Fruit fly (Drosophila melanogaster) whole organism, prepupa: Measurements from ENCODE around the gene CG9312.
A peak's percentile ranks its signal among the peaks of the same experiment; 100 is the strongest.

Experiments used
- Blimp-1 ChIP-seq: fragments of 200-800 bp; sonication (Bioruptor generic); optimal IDR thresholded peaks from 3 replicates; lab custom pipeline; 2017; ENCODE audit warnings: missing biosample characterization, missing genetic modification characterization, mild to moderate bottlenecking, moderate library complexity, missing genetic modification reagents
- CG10631 ChIP-seq: fragments of 200-800 bp; sonication (Bioruptor generic); optimal IDR thresholded peaks from 2 replicates; lab custom pipeline; 2016; ENCODE audit warnings: missing biosample characterization, missing genetic modification characterization
- CG11762 ChIP-seq: fragments of 200-800 bp; sonication (Bioruptor generic); optimal IDR thresholded peaks from 3 replicates; lab custom pipeline; 2016; ENCODE audit warnings: missing biosample characterization, missing genetic modification characterization; ENCODE audit not compliant: insufficient read depth
- CG11902 ChIP-seq: fragments of 200-800 bp; sonication (Bioruptor generic); optimal IDR thresholded peaks from 3 replicates; lab custom pipeline; 2016; ENCODE audit warnings: missing biosample characterization, missing genetic modification characterization
- CG1621 ChIP-seq: fragments of 200-800 bp; sonication (Bioruptor generic); optimal IDR thresholded peaks from 3 replicates; lab custom pipeline; 2018; ENCODE audit warnings: missing biosample characterization, mild to moderate bottlenecking, missing genetic modification characterization
- CG16779 ChIP-seq: fragments of 200-800 bp; sonication (Bioruptor generic); optimal IDR thresholded peaks from 3 replicates; lab custom pipeline; 2017; ENCODE audit warnings: missing biosample characterization, mild to moderate bottlenecking, missing genetic modification characterization
- CG3032 ChIP-seq: fragments of 200-800 bp; optimal IDR thresholded peaks from 2 replicates; lab custom pipeline; 2019; ENCODE audit warnings: missing biosample characterization, mild to moderate bottlenecking, missing genetic modification characterization, moderate library complexity
- CG34406 ChIP-seq: fragments of 200-800 bp; sonication (Bioruptor generic); optimal IDR thresholded peaks from 3 replicates; lab custom pipeline; 2016; ENCODE audit warnings: missing biosample characterization, missing genetic modification characterization
- CG3919 ChIP-seq: fragments of 200-800 bp; sonication (Bioruptor generic); optimal IDR thresholded peaks from 3 replicates; lab custom pipeline; 2016; ENCODE audit warnings: missing biosample characterization, missing genetic modification characterization
- CG6163 ChIP-seq: fragments of 200-800 bp; sonication (Bioruptor generic); IDR thresholded peaks from 3 replicates; pipeline ENCODE4 v1.3.6; 2022; ENCODE audit warnings: missing biosample characterization, missing genetic modification characterization
- CG6854 ChIP-seq: fragments of 200-800 bp; sonication (Bioruptor generic); optimal IDR thresholded peaks from 2 replicates; lab custom pipeline; 2017; ENCODE audit warnings: missing biosample characterization, mild to moderate bottlenecking, missing genetic modification characterization
- CG8632 ChIP-seq: fragments of 200-800 bp; sonication (Bioruptor generic); optimal IDR thresholded peaks from 3 replicates; lab custom pipeline; 2016; ENCODE audit warnings: missing biosample characterization, missing genetic modification characterization
- CG9139 ChIP-seq: fragments of 200-800 bp; sonication (Bioruptor generic); optimal IDR thresholded peaks from 3 replicates; lab custom pipeline; 2017; ENCODE audit warnings: missing biosample characterization, mild to moderate bottlenecking, missing genetic modification characterization
- Eip75B ChIP-seq: fragments of 200-800 bp; sonication (Bioruptor generic); optimal IDR thresholded peaks from 3 replicates; lab custom pipeline; 2016; ENCODE audit warnings: missing biosample characterization, missing genetic modification characterization
- Eip78C ChIP-seq: fragments of 200-800 bp; sonication (Bioruptor generic); peaks from one replicate; lab custom pipeline; 2016; ENCODE audit warnings: missing biosample characterization, missing genetic modification characterization
- Eip93F ChIP-seq: fragments of 200-800 bp; sonication (Bioruptor generic); optimal IDR thresholded peaks from 2 replicates; lab custom pipeline; 2016; ENCODE audit warnings: missing biosample characterization, mild to moderate bottlenecking, missing genetic modification characterization
- Ets21C ChIP-seq: fragments of 200-800 bp; sonication (Bioruptor generic); optimal IDR thresholded peaks from 3 replicates; lab custom pipeline; 2016; ENCODE audit warnings: missing biosample characterization, missing genetic modification characterization
- Ets96B ChIP-seq: fragments of 200-800 bp; optimal IDR thresholded peaks from 2 replicates; lab custom pipeline; 2019; ENCODE audit warnings: missing biosample characterization, mild to moderate bottlenecking, missing genetic modification characterization, moderate library complexity
- Hr38 ChIP-seq: sonication (Bioruptor generic); optimal IDR thresholded peaks from 2 replicates; lab custom pipeline; 2016; ENCODE audit warnings: missing biosample characterization, missing genetic modification characterization
- Hr39 ChIP-seq: fragments of 200-800 bp; sonication (Bioruptor generic); optimal IDR thresholded peaks from 2 replicates; lab custom pipeline; 2016; ENCODE audit warnings: missing biosample characterization, missing genetic modification characterization
- Hr4 ChIP-seq: fragments of 200-800 bp; sonication (Bioruptor generic); optimal IDR thresholded peaks from 3 replicates; lab custom pipeline; 2016; ENCODE audit warnings: missing biosample characterization, missing genetic modification characterization
- Lpt ChIP-seq: fragments of 200-800 bp; sonication (Bioruptor generic); optimal IDR thresholded peaks from 3 replicates; lab custom pipeline; 2016; ENCODE audit warnings: missing biosample characterization, missing genetic modification characterization
- Met ChIP-seq: fragments of 200-800 bp; sonication (Bioruptor generic); optimal IDR thresholded peaks from 3 replicates; lab custom pipeline; 2016; ENCODE audit warnings: missing biosample characterization, missing genetic modification characterization
- Smox ChIP-seq: fragments of 200-800 bp; sonication (Bioruptor generic); optimal IDR thresholded peaks from 3 replicates; lab custom pipeline; 2016; ENCODE audit warnings: missing biosample characterization, missing genetic modification characterization
- Sox102F ChIP-seq: fragments of 200-800 bp; sonication (Bioruptor generic); optimal IDR thresholded peaks from 2 replicates; lab custom pipeline; 2016; ENCODE audit warnings: missing biosample characterization, mild to moderate bottlenecking, missing genetic modification characterization
- Sox14 ChIP-seq: fragments of 200-800 bp; sonication (Bioruptor generic); optimal IDR thresholded peaks from 3 replicates; lab custom pipeline; 2016; ENCODE audit warnings: missing biosample characterization, missing genetic modification characterization
- achi ChIP-seq: fragments of 200-800 bp; sonication (Bioruptor generic); optimal IDR thresholded peaks from 3 replicates; lab custom pipeline; 2016; ENCODE audit warnings: missing biosample characterization, missing genetic modification characterization
- cyc ChIP-seq: fragments of 200-800 bp; sonication (Bioruptor generic); optimal IDR thresholded peaks from 3 replicates; lab custom pipeline; 2016; ENCODE audit warnings: missing biosample characterization, missing genetic modification characterization
- dac ChIP-seq: fragments of 200-800 bp; sonication (Bioruptor generic); optimal IDR thresholded peaks from 2 replicates; lab custom pipeline; 2017; ENCODE audit warnings: missing biosample characterization, mild to moderate bottlenecking, missing genetic modification characterization
- eg ChIP-seq: fragments of 200-800 bp; sonication (Bioruptor generic); IDR thresholded peaks from 3 replicates; pipeline ENCODE4 v1.3.6; 2022; ENCODE audit warnings: missing biosample characterization, missing genetic modification characterization
- esn ChIP-seq: fragments of 200-800 bp; sonication (Bioruptor generic); optimal IDR thresholded peaks from 2 replicates; lab custom pipeline; 2016; ENCODE audit warnings: missing biosample characterization, mild to moderate bottlenecking, missing genetic modification characterization, moderate library complexity
- fd59A ChIP-seq: fragments of 200-800 bp; sonication (Bioruptor generic); optimal IDR thresholded peaks from 2 replicates; lab custom pipeline; 2017; ENCODE audit warnings: missing biosample characterization, mild to moderate bottlenecking, missing genetic modification characterization, missing genetic modification reagents
- fd85E ChIP-seq: fragments of 200-800 bp; sonication (Bioruptor generic); optimal IDR thresholded peaks from 3 replicates; lab custom pipeline; 2016; ENCODE audit warnings: missing biosample characterization, missing genetic modification characterization
- fkh ChIP-seq: fragments of 200-800 bp; sonication (Bioruptor generic); optimal IDR thresholded peaks from 3 replicates; lab custom pipeline; 2017; ENCODE audit warnings: missing biosample characterization, mild to moderate bottlenecking, missing genetic modification characterization, moderate library complexity
- pdm3 ChIP-seq: fragments of 200-800 bp; sonication (Bioruptor generic); optimal IDR thresholded peaks from 3 replicates; lab custom pipeline; 2016; ENCODE audit warnings: missing biosample characterization, missing genetic modification characterization
- salr ChIP-seq, 2 experiments: fragments of 200-800 bp; sonication (Bioruptor generic); optimal IDR thresholded peaks; 3 replicates each; lab custom pipeline; 2016 to 2018; ENCODE audit warnings: missing biosample characterization in 2 of 2, missing genetic modification characterization in 2 of 2, mild to moderate bottlenecking in 1 of 2
- spab ChIP-seq: fragments of 200-800 bp; sonication (Bioruptor generic); optimal IDR thresholded peaks from 2 replicates; lab custom pipeline; 2017; ENCODE audit warnings: missing biosample characterization, mild to moderate bottlenecking, missing genetic modification characterization, missing genetic modification reagents
- ss ChIP-seq, 2 experiments: fragments of 200-800 bp; sonication (Bioruptor generic); optimal IDR thresholded peaks; 2 replicates in 1 of 2; 3 replicates in 1 of 2; lab custom pipeline; 2017 to 2018; ENCODE audit warnings: mild to moderate bottlenecking in 2 of 2, missing biosample characterization in 2 of 2, missing genetic modification characterization in 2 of 2, moderate library complexity in 1 of 2
- svp ChIP-seq: fragments of 200-800 bp; sonication (Bioruptor generic); peaks from one replicate; lab custom pipeline; 2016; ENCODE audit warnings: missing biosample characterization, missing genetic modification characterization
- topi ChIP-seq: fragments of 200-800 bp; sonication (Bioruptor generic); optimal IDR thresholded peaks from 3 replicates; lab custom pipeline; 2016; ENCODE audit warnings: missing biosample characterization, missing genetic modification characterization
- vri ChIP-seq: fragments of 200-800 bp; sonication (Bioruptor generic); optimal IDR thresholded peaks from 3 replicates; lab custom pipeline; 2016; ENCODE audit warnings: missing biosample characterization, mild to moderate bottlenecking, missing genetic modification characterization

The CG9312 gene

DNA sequence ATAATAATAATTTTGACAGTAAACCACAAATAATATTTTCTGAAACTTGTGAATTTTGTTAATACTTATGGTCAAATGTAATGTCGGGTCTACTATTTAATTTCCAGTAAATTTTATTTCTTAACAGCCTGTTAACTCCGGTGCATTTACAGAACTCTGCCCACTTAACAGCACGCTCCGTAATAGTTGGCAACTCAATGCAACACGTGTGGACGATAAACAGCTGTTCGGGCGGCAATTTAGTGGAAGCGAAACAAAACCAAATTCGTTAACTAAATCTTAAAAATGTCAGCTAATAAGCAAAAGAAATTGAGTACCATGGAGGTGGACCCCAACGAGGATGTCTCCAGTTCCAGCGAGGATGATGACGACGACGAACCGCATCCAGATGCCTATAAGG, 15.2 kb downstream of the CG9312 start, which contains the start of gene CG9286:
TSS of gene CG9286 (plus strand) at position 196 of the 400 bp plus-strand sequence.
- TF ChIP-seq CG10631 (GFP tag; lab: Kevin White, UChicago) (no peak), Ets21C (GFP tag; lab: Kevin White, UChicago) (no peak), Blimp-1 (GFP tag; lab: Kevin White, UChicago) (no peak), fkh (no peak)

DNA sequence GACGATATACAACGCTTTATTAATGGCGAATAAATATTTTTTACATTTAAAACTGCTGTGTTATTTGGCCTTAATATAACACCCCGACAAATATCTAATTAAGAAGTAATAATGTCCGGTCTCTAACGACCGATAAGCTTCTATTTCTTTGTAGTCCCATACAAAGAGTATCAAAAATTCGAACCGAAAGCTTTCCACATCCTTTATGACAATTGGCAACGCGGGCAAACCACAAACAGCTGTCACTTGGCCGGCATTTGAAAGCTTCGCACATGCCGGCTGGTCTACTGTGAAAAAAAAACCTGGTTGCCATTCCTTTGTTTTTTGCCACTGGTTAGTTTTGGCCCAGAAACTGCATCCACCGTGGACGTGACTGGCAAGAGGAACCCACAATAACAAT, 16.5 kb downstream of the CG9312 start, which contains the start of gene Dip-B:
TSS of gene Dip-B (plus strand) at position 254 of the 400 bp plus-strand sequence.
- no peak for TF ChIP-seq salr (GFP tag; optimal IDR thresholded peaks at IDR 0.05; lab: Kevin White, UChicago)
- no peak for TF ChIP-seq ss (GFP tag; optimal IDR thresholded peaks at IDR 0.05; lab: Kevin White, UChicago)
- no peak for TF ChIP-seq CG8632
- peak; percentile 16; the same call in 1 of the 3 replicates for TF ChIP-seq eg (GFP tag; lab: Robert Waterston, UW)
- TF ChIP-seq CG9139 (GFP tag; lab: Kevin White, UChicago): peak; percentile 21

DNA sequence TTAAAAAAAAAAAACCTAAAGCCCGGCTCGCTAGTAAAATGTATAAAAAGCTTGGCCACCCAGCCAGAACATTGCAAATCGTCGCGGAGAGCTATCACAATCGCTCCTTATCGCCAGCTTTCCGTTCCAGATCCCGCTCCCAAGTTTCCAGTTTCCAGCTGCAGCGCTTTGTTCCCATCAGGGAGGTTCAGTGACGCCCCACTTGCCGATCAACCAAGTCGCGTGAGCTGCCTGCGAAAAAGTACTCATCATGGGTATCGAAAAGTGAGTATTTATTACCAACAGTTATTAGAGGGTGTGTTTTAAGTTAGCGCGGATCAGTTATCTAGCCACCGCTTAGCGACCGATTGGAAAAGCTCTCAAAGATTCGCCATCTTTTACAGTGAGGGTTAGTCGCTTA, 17.0 kb downstream of the CG9312 start:
- TF ChIP-seq spab (GFP tag; lab: Kevin White, UChicago) (no peak), Sox102F (peak; percentile 12), CG10631 (GFP tag; lab: Kevin White, UChicago) (no peak), Lpt (no peak), CG3919 (GFP tag; lab: Kevin White, UChicago) (peak; percentile 3), Eip78C (GFP tag; lab: Kevin White, UChicago) (peak; percentile 40), dac (GFP tag; lab: Kevin White, UChicago) (no peak), CG16779 (tag; lab: Kevin White, UChicago) (no peak), esn (no peak), Sox14 (peak; percentile 65), Eip75B (GFP tag; lab: Kevin White, UChicago) (no peak)
- TF ChIP-seq, all 60 proteins: peak for 4

DNA sequence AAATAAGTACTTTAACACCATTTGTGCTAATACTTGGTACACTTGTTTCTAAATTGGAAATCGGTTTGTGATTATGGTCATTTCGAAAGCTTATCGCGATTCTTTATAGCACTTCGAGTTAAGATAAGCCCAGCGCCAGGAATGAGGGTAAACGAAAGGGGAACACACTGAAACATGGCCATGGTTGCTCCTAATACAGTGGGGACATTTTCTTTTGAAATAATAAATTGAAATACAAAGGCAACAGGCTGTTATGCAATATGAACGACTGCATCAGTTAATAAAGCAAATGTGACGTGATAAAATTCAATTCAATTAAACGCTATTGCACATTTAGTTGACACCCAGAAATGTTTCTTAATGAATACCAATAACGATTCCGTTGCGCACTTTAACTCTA, 17.8 kb downstream of the CG9312 start:
- TF ChIP-seq achi (GFP tag; lab: Kevin White, UChicago) (no peak), CG6854 (GFP tag; lab: Kevin White, UChicago) (no peak), CG3919 (GFP tag; lab: Kevin White, UChicago) (no peak), fkh (no peak), pdm3 (GFP tag; lab: Kevin White, UChicago) (no peak), Eip75B (GFP tag; lab: Kevin White, UChicago) (no peak), svp (GFP tag; lab: Kevin White, UChicago) (peak; percentile 27), vri (GFP tag; lab: Kevin White, UChicago) (peak; percentile 83), Eip78C (GFP tag; lab: Kevin White, UChicago) (no peak), dac (GFP tag; lab: Kevin White, UChicago) (no peak), CG34406 (GFP tag; lab: Kevin White, UChicago) (no peak), Ets96B (tag; lab: Kevin White, UChicago) (no peak)

DNA sequence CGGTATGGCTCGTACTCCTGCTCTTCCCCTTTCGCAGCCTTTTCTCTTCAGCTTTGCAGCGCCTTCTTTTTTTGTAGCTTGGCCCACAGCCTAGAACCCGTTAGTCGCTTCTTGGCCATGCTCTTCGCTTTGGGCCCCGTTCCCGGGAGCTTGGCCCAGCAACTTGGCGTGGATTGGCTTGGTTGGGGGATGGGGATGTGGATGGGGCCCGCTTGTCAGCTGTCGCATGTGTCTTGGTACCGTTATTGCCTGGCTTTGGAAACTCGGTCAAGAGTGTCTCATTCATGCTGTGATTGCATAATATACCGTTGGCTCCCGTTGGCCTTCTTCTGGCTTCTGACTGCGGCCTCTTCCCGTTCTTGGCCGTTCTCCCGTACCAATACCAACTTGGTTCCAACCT, 20.3 kb downstream of the CG9312 start:
- TF ChIP-seq spab (GFP tag; lab: Kevin White, UChicago): no peak
- no peak for TF ChIP-seq fd85E
- TF ChIP-seq Eip75B (GFP tag; lab: Kevin White, UChicago): peak; percentile 54
- no peak for TF ChIP-seq CG1621 (tag; lab: Kevin White, UChicago)
- no peak for TF ChIP-seq fkh
- TF ChIP-seq CG16779 (tag; lab: Kevin White, UChicago): no peak
- TF ChIP-seq Eip78C (GFP tag; lab: Kevin White, UChicago): peak; percentile 29
- TF ChIP-seq topi (GFP tag; lab: Kevin White, UChicago): no peak
- peak; percentile 58; the same call in 1 of the 3 replicates for TF ChIP-seq CG6163 (GFP tag; lab: Robert Waterston, UW)
- TF ChIP-seq cyc: no peak
- no peak for TF ChIP-seq fd59A (GFP tag; lab: Kevin White, UChicago)
- TF ChIP-seq CG11762 (GFP tag; lab: Kevin White, UChicago): no peak
- TF ChIP-seq Hr38 (GFP tag; lab: Kevin White, UChicago): no peak
- no peak for TF ChIP-seq eg (GFP tag; lab: Robert Waterston, UW)
- TF ChIP-seq Smox (GFP tag; lab: Kevin White, UChicago): no peak
- no peak for TF ChIP-seq svp (GFP tag; lab: Kevin White, UChicago)
- no peak for TF ChIP-seq CG3919 (GFP tag; lab: Kevin White, UChicago)
- TF ChIP-seq CG3032 (tag; lab: Kevin White, UChicago): no peak
- no peak for TF ChIP-seq achi (GFP tag; lab: Kevin White, UChicago)
- TF ChIP-seq pdm3 (GFP tag; lab: Kevin White, UChicago): no peak
- no peak for TF ChIP-seq Hr39
- no peak for TF ChIP-seq Eip93F (GFP tag; lab: Kevin White, UChicago)
- no peak for TF ChIP-seq vri (GFP tag; lab: Kevin White, UChicago)
- no peak for TF ChIP-seq Met (GFP tag; lab: Kevin White, UChicago)
- TF ChIP-seq Hr4 (GFP tag; lab: Kevin White, UChicago): no peak
- TF ChIP-seq CG8632: no peak
- TF ChIP-seq CG6854 (GFP tag; lab: Kevin White, UChicago): peak; percentile 87
- TF ChIP-seq Ets96B (tag; lab: Kevin White, UChicago): no peak
- no peak for TF ChIP-seq salr (GFP tag; optimal IDR thresholded peaks at IDR 0.05; lab: Kevin White, UChicago)
- no peak for TF ChIP-seq CG11902 (GFP tag; lab: Kevin White, UChicago)
